Worm (Caenorhabditis elegans) whole organism, mixed stage, embryonic: ENCODE measurements around the gene col-94.

ENCODE experiments used
- M03D4.4 ChIP-seq: sonication (generic microtip); optimal IDR thresholded peaks from 2 replicates; lab custom pipeline; 2017; ENCODE audit warnings: mild to moderate bottlenecking, missing genetic modification characterization, missing compliant biosample characterization
- bed-3 ChIP-seq: fragments of 200-800 bp; sonication (Bioruptor generic); optimal IDR thresholded peaks from 3 replicates; lab custom pipeline; 2018; ENCODE audit warnings: mild to moderate bottlenecking, missing genetic modification characterization, moderate library complexity, missing compliant biosample characterization
- blmp-1 ChIP-seq: fragments of 150-350 bp; optimal IDR thresholded peaks from 2 replicates; lab custom pipeline; 2014; ENCODE audit warnings: missing biosample characterization, missing genetic modification characterization
- ceh-39 ChIP-seq: fragments of 150-350 bp; optimal IDR thresholded peaks from 2 replicates; lab custom pipeline; 2014; ENCODE audit warnings: missing biosample characterization, missing genetic modification characterization
- ceh-43 ChIP-seq: fragments of 200-800 bp; sonication (Bioruptor generic); optimal IDR thresholded peaks from 2 replicates; lab custom pipeline; 2018; ENCODE audit warnings: mild to moderate bottlenecking, missing genetic modification characterization, moderate library complexity, missing compliant biosample characterization
- ces-1 ChIP-seq: fragments of 150-350 bp; optimal IDR thresholded peaks from 2 replicates; lab custom pipeline; 2014; ENCODE audit warnings: missing biosample characterization, missing genetic modification reagents, missing genetic modification characterization
- cnd-1 ChIP-seq: fragments of 200-800 bp; sonication (Bioruptor generic); optimal IDR thresholded peaks from 2 replicates; lab custom pipeline; 2018; ENCODE audit warnings: mild to moderate bottlenecking, missing genetic modification characterization, missing compliant biosample characterization
- drap-1 ChIP-seq: fragments of 200-800 bp; sonication (Bioruptor generic); optimal IDR thresholded peaks from 3 replicates; lab custom pipeline; 2018; ENCODE audit warnings: mild to moderate bottlenecking, missing genetic modification characterization, missing compliant biosample characterization
- elt-1 ChIP-seq: sonication (generic microtip); optimal IDR thresholded peaks from 2 replicates; lab custom pipeline; 2017; ENCODE audit warnings: missing genetic modification characterization, mild to moderate bottlenecking, missing compliant biosample characterization, antibody characterized with exemption, moderate library complexity, borderline replicate concordance; ENCODE audit not compliant: insufficient read depth
- elt-3 ChIP-seq: fragments of 150-350 bp; optimal IDR thresholded peaks from 2 replicates; lab custom pipeline; 2014; ENCODE audit warnings: missing biosample characterization, missing genetic modification characterization
- flh-1 ChIP-seq: fragments of 200-800 bp; sonication (Bioruptor generic); optimal IDR thresholded peaks from 2 replicates; lab custom pipeline; 2018; ENCODE audit warnings: mild to moderate bottlenecking, missing genetic modification characterization, moderate library complexity, missing compliant biosample characterization
- ham-2 ChIP-seq: fragments of 200-800 bp; sonication (Bioruptor generic); optimal IDR thresholded peaks from 2 replicates; lab custom pipeline; 2018; ENCODE audit warnings: mild to moderate bottlenecking, missing genetic modification characterization, missing compliant biosample characterization
- hlh-1 ChIP-seq: fragments of 150-350 bp; optimal IDR thresholded peaks from 2 replicates; lab custom pipeline; 2014; ENCODE audit warnings: missing biosample characterization, missing genetic modification reagents, missing genetic modification characterization
- lin-13 ChIP-seq: fragments of 150-350 bp; optimal IDR thresholded peaks from 2 replicates; lab custom pipeline; 2014; ENCODE audit warnings: missing biosample characterization, missing genetic modification characterization
- lin-32 ChIP-seq: fragments of 200-800 bp; sonication (Bioruptor generic); optimal IDR thresholded peaks from 2 replicates; lab custom pipeline; 2018; ENCODE audit warnings: mild to moderate bottlenecking, missing genetic modification characterization, missing compliant biosample characterization
- lsy-2 ChIP-seq: fragments of 150-350 bp; optimal IDR thresholded peaks from 2 replicates; lab custom pipeline; 2014; ENCODE audit warnings: missing biosample characterization, missing genetic modification characterization
- mab-5 ChIP-seq: fragments of 150-350 bp; optimal IDR thresholded peaks from 2 replicates; lab custom pipeline; 2014; ENCODE audit warnings: missing biosample characterization, missing genetic modification characterization
- mep-1 ChIP-seq: fragments of 150-350 bp; optimal IDR thresholded peaks from 2 replicates; lab custom pipeline; 2017; ENCODE audit warnings: missing biosample characterization, missing genetic modification reagents, missing genetic modification characterization, inconsistent platforms
- mls-2 ChIP-seq: sonication (generic microtip); optimal IDR thresholded peaks from 2 replicates; lab custom pipeline; 2016; ENCODE audit warnings: mild to moderate bottlenecking, missing genetic modification characterization, moderate library complexity, missing compliant biosample characterization
- nhr-12 ChIP-seq: fragments of 150-350 bp; optimal IDR thresholded peaks from 2 replicates; lab custom pipeline; 2014; ENCODE audit warnings: missing biosample characterization, missing genetic modification characterization
- nhr-2 ChIP-seq: fragments of 150-350 bp; optimal IDR thresholded peaks from 2 replicates; lab custom pipeline; 2014; ENCODE audit warnings: missing biosample characterization, missing genetic modification characterization
- nhr-237 ChIP-seq: fragments of 150-350 bp; optimal IDR thresholded peaks from 2 replicates; lab custom pipeline; 2014; ENCODE audit warnings: missing biosample characterization, missing genetic modification characterization
- nhr-76 ChIP-seq: sonication (generic microtip); optimal IDR thresholded peaks from 2 replicates; lab custom pipeline; 2017; ENCODE audit warnings: missing biosample characterization, missing genetic modification characterization
- pha-4 ChIP-seq: fragments of 150-350 bp; optimal IDR thresholded peaks from 2 replicates; lab custom pipeline; 2018; ENCODE audit warnings: missing biosample characterization, missing genetic modification reagents, missing genetic modification characterization
- sem-2 ChIP-seq: fragments of 200-800 bp; sonication (Bioruptor generic); optimal IDR thresholded peaks from 2 replicates; lab custom pipeline; 2018; ENCODE audit warnings: mild to moderate bottlenecking, missing genetic modification characterization, missing compliant biosample characterization
- snpc-4 ChIP-seq: fragments of 150-350 bp; optimal IDR thresholded peaks from 2 replicates; lab custom pipeline; 2014; ENCODE audit warnings: missing biosample characterization, missing genetic modification characterization
- sptf-1 ChIP-seq: sonication (generic microtip); optimal IDR thresholded peaks from 2 replicates; lab custom pipeline; 2017; ENCODE audit warnings: mild to moderate bottlenecking, missing genetic modification characterization, moderate library complexity, missing compliant biosample characterization
- tbx-8 ChIP-seq: fragments of 200-800 bp; sonication (Bioruptor generic); optimal IDR thresholded peaks from 2 replicates; lab custom pipeline; 2018; ENCODE audit warnings: mild to moderate bottlenecking, missing genetic modification characterization, moderate library complexity, missing compliant biosample characterization
- unc-120 ChIP-seq: sonication (generic microtip); optimal IDR thresholded peaks from 2 replicates; lab custom pipeline; 2017; ENCODE audit warnings: missing genetic modification characterization, missing compliant biosample characterization; ENCODE audit not compliant: poor library complexity, severe bottlenecking
- unc-39 ChIP-seq: fragments of 150-350 bp; optimal IDR thresholded peaks from 2 replicates; lab custom pipeline; 2014; ENCODE audit warnings: missing biosample characterization, missing genetic modification characterization
- unc-62 ChIP-seq: fragments of 150-350 bp; optimal IDR thresholded peaks from 2 replicates; lab custom pipeline; 2014; ENCODE audit warnings: missing biosample characterization, missing genetic modification reagents, missing genetic modification characterization
- zip-8 ChIP-seq: fragments of 150-350 bp; optimal IDR thresholded peaks from 2 replicates; lab custom pipeline; 2014; ENCODE audit warnings: missing biosample characterization, missing genetic modification characterization
- ztf-11 ChIP-seq: fragments of 150-350 bp; optimal IDR thresholded peaks from 2 replicates; lab custom pipeline; 2014; ENCODE audit warnings: missing biosample characterization, missing genetic modification characterization

col-94 gene

ce11 chrIII:10947155-10947554, 40.5 kb downstream of the col-94 start, which contains the start of gene strd-1:
Gene strd-1, plus strand, starts transcription at chrIII:10947455.
- TF ChIP-seq pha-4 (tag; lab: Kevin White, UChicago) = no peak
- TF ChIP-seq drap-1 (GFP tag; lab: Kevin White, UChicago) = no peak
- no peak for TF ChIP-seq nhr-12 (tag; lab: Kevin White, UChicago)
- TF ChIP-seq cnd-1 = no peak
- no peak for TF ChIP-seq ces-1 (GFP tag; lab: Kevin White, UChicago)
- TF ChIP-seq unc-62 = no peak
- TF ChIP-seq unc-39 (tag; lab: Kevin White, UChicago) = no peak
- TF ChIP-seq mls-2 (tag; lab: Kevin White, UChicago) = no peak
- TF ChIP-seq lin-13 (tag; lab: Kevin White, UChicago) = no peak
- TF ChIP-seq elt-3 (tag; lab: Kevin White, UChicago) = no peak
- no peak for TF ChIP-seq flh-1 (GFP tag; lab: Kevin White, UChicago)
- no peak for TF ChIP-seq nhr-76 (tag; lab: Kevin White, UChicago)
- no peak for TF ChIP-seq elt-1 (tag; lab: Kevin White, UChicago)
- no peak for TF ChIP-seq bed-3 (GFP tag; lab: Kevin White, UChicago)
- no peak for TF ChIP-seq nhr-2
- TF ChIP-seq sptf-1 (tag; lab: Kevin White, UChicago) = no peak
- TF ChIP-seq mab-5 = no peak

ce11 chrIII:10945537-10945936, 42.1 kb downstream of the col-94 start:
- TF ChIP-seq tbx-8 (GFP tag; lab: Kevin White, UChicago) (no peak), zip-8 (tag; lab: Kevin White, UChicago) (no peak), nhr-12 (tag; lab: Kevin White, UChicago) (no peak), mep-1 (tag; lab: Kevin White, UChicago) (no peak), pha-4 (tag; lab: Kevin White, UChicago) (no peak), lin-32 (no peak), snpc-4 (tag; lab: Kevin White, UChicago) (no peak)

- no peak for TF ChIP-seq drap-1 (GFP tag; lab: Kevin White, UChicago)
- no peak for TF ChIP-seq ces-1 (GFP tag; lab: Kevin White, UChicago)
- TF ChIP-seq snpc-4 (tag; lab: Kevin White, UChicago) = no peak
- no peak for TF ChIP-seq elt-1 (tag; lab: Kevin White, UChicago)
- no peak for TF ChIP-seq tbx-8 (GFP tag; lab: Kevin White, UChicago)
- no peak for TF ChIP-seq mep-1 (tag; lab: Kevin White, UChicago)
- TF ChIP-seq lsy-2 (tag; lab: Kevin White, UChicago) = no peak
- no peak for TF ChIP-seq sem-2 (GFP tag; lab: Kevin White, UChicago)
- no peak for TF ChIP-seq hlh-1
- TF ChIP-seq ham-2 (GFP tag; lab: Kevin White, UChicago) = no peak
- TF ChIP-seq lin-32 = no peak
- no peak for TF ChIP-seq ceh-39
- no peak for TF ChIP-seq mab-5
- TF ChIP-seq mls-2 (tag; lab: Kevin White, UChicago) = no peak
- TF ChIP-seq M03D4.4 (tag; lab: Kevin White, UChicago) = no peak
- TF ChIP-seq nhr-237 = no peak
- no peak for TF ChIP-seq ceh-43
Measured at ce11 chrIII:10942905-10943304, 44.8 kb downstream of the col-94 start.

ce11 chrIII:10939184-10939583, 48.5 kb downstream of the col-94 start:
- no peak for TF ChIP-seq unc-120
- no peak for TF ChIP-seq ceh-39
- TF ChIP-seq blmp-1 (tag; lab: Kevin White, UChicago) = no peak
- TF ChIP-seq snpc-4 (tag; lab: Kevin White, UChicago) = no peak
- TF ChIP-seq ztf-11 (tag; lab: Kevin White, UChicago) = no peak
- TF ChIP-seq pha-4 (tag; lab: Kevin White, UChicago) = no peak
